Worm (Caenorhabditis elegans): ENCODE results near the gene T26H8.4.
"Not testable (repeated sequence)": the region's sequence is repeated elsewhere in the genome, so short reads cannot be mapped to it uniquely, and the experiment has no call there.

Gene T26H8.4

ce11 chrV:15259904-15260303 lies 46.7 kb downstream of the T26H8.4 start, which contains the start of gene M01B2.8:
M01B2.8 (plus strand) TSS chrV:15260204.
- TF ChIP-seq aly-1 (tag; optimal IDR thresholded peaks at IDR 0.05) (no peak), hmbx-1 (tag; optimal IDR thresholded peaks at IDR 0.05) (no peak), pes-1 (GFP tag; IDR thresholded peaks at IDR 0.05) (no peak), ama-1 (optimal IDR thresholded peaks at IDR 0.05) (no peak)

DNA sequence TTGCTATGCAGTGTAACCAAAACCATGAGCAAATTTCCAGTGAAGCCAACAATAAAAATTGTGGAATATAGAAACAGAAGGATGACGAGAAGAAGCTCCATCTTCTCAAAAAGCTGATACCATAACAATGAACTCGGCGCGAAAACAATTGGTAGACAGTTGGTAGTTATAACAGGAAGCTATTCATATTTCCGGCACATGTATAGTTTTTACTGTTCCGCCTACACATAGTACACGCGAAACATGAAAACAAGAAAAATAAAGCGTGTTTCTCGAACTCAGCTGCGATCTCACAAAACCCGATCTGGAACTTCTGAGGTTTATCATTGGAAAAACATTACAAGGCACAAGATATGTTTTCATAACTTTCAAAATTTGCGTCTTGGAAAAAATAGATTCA lies 47.6 kb downstream of the T26H8.4 start, which contains the start of gene srsx-37:
srsx-37 (minus strand) TSS at position 101 of the 400 bp plus-strand sequence.
- TF ChIP-seq tbx-37 (GFP tag; conservative IDR thresholded peaks at IDR 0.05) (no peak), F13C5.2 (tag; optimal IDR thresholded peaks at IDR 0.05) (no peak), scrt-1 (GFP tag; IDR thresholded peaks at IDR 0.05) (no peak), tra-4 (tag; optimal IDR thresholded peaks at IDR 0.05) (no peak), aly-1 (tag; optimal IDR thresholded peaks at IDR 0.05) (no peak), hmg-4 (GFP tag; optimal IDR thresholded peaks at IDR 0.05) (no peak), ama-1 (optimal IDR thresholded peaks at IDR 0.05) (no peak), hnd-1 (tag; optimal IDR thresholded peaks at IDR 0.05) (no peak), hmbx-1 (tag; optimal IDR thresholded peaks at IDR 0.05) (no peak), ceh-36 (tag; optimal IDR thresholded peaks at IDR 0.05) (no peak), flt-1 (GFP tag; IDR thresholded peaks at IDR 0.05) (no peak), B0310.2 (tag; optimal IDR thresholded peaks at IDR 0.05) (no peak), ceh-13 (GFP tag; optimal IDR thresholded peaks at IDR 0.05) (no peak), pes-1 (GFP tag; IDR thresholded peaks at IDR 0.05) (no peak), sea-1 (GFP tag; conservative IDR thresholded peaks at IDR 0.05) (no peak), ets-7 (tag; optimal IDR thresholded peaks at IDR 0.05) (no peak), tbx-11 (GFP tag; IDR thresholded peaks at IDR 0.05) (no peak)

ce11 chrV:15256669-15257068 lies 50.0 kb downstream of the T26H8.4 start, which contains the start of gene srsx-39:
srsx-39 (minus strand) TSS chrV:15256769.
- not testable (repeated sequence) for TF ChIP-seq hmg-4 (GFP tag; optimal IDR thresholded peaks at IDR 0.05); hmbx-1 (tag; optimal IDR thresholded peaks at IDR 0.05); ets-7 (tag; optimal IDR thresholded peaks at IDR 0.05)
